Worm (Caenorhabditis elegans) whole organism, late embryonic: ENCODE measurements around the gene srd-16.

Experiments used
- F13H6.1 ChIP-seq: sonication (generic microtip); optimal IDR thresholded peaks from 2 replicates; lab custom pipeline; 2016; ENCODE audit warnings: missing genetic modification characterization, missing compliant biosample characterization
- T23F11.4 ChIP-seq: fragments of 200-800 bp; sonication (Bioruptor generic); optimal IDR thresholded peaks from 2 replicates; lab custom pipeline; 2018; ENCODE audit warnings: mild to moderate bottlenecking, missing genetic modification characterization, missing compliant biosample characterization
- Y22D7AL.16 ChIP-seq: sonication (generic microtip); optimal IDR thresholded peaks from 2 replicates; lab custom pipeline; 2016; ENCODE audit warnings: missing genetic modification characterization, missing compliant biosample characterization
- ahr-1 ChIP-seq: sonication (generic microtip); optimal IDR thresholded peaks from 2 replicates; lab custom pipeline; 2016; ENCODE audit warnings: missing genetic modification characterization, missing compliant biosample characterization
- ceh-14 ChIP-seq: sonication (generic microtip); optimal IDR thresholded peaks from 2 replicates; lab custom pipeline; 2016; ENCODE audit warnings: missing genotype, missing genetic modification characterization, missing compliant biosample characterization
- ceh-18 ChIP-seq: sonication (generic microtip); optimal IDR thresholded peaks from 2 replicates; lab custom pipeline; 2016; ENCODE audit warnings: missing genetic modification characterization, missing compliant biosample characterization
- ceh-22 ChIP-seq: sonication (generic microtip); optimal IDR thresholded peaks from 2 replicates; lab custom pipeline; 2017; ENCODE audit warnings: missing biosample characterization, missing genetic modification characterization
- ceh-45 ChIP-seq: fragments of 200-800 bp; sonication (Bioruptor generic); IDR thresholded peaks from 2 replicates; pipeline ENCODE4 v1.3.6; 2022; ENCODE audit warnings: missing genetic modification reagents, missing genetic modification characterization, missing compliant biosample characterization
- elt-2 ChIP-seq: sonication (generic microtip); optimal IDR thresholded peaks from 2 replicates; lab custom pipeline; 2016; ENCODE audit warnings: missing genetic modification reagents, missing genetic modification characterization, missing compliant biosample characterization
- eyg-1 ChIP-seq: sonication (generic microtip); optimal IDR thresholded peaks from 2 replicates; lab custom pipeline; 2016; ENCODE audit warnings: missing genotype, missing genetic modification characterization, missing compliant biosample characterization
- fax-1 ChIP-seq: sonication (generic microtip); optimal IDR thresholded peaks from 2 replicates; lab custom pipeline; 2016; ENCODE audit warnings: missing genotype, missing genetic modification characterization, missing compliant biosample characterization
- fkh-10 ChIP-seq: fragments of 150-350 bp; optimal IDR thresholded peaks from 2 replicates; lab custom pipeline; 2014; ENCODE audit warnings: missing biosample characterization, missing genetic modification reagents, missing genetic modification characterization
- fkh-6 ChIP-seq: sonication (generic microtip); optimal IDR thresholded peaks from 2 replicates; lab custom pipeline; 2016; ENCODE audit warnings: missing genetic modification characterization, missing compliant biosample characterization
- gmeb-2 ChIP-seq: sonication (generic microtip); optimal IDR thresholded peaks from 2 replicates; lab custom pipeline; 2016; ENCODE audit warnings: missing genetic modification characterization, inconsistent platforms, missing compliant biosample characterization
- hlh-30 ChIP-seq: sonication (generic microtip); optimal IDR thresholded peaks from 2 replicates; lab custom pipeline; 2017; ENCODE audit warnings: antibody characterized with exemption, missing genetic modification characterization, missing compliant biosample characterization; ENCODE audit not compliant: insufficient read depth
- hlh-6 ChIP-seq: sonication (generic microtip); optimal IDR thresholded peaks from 2 replicates; lab custom pipeline; 2016; ENCODE audit warnings: missing genotype, missing genetic modification characterization, missing compliant biosample characterization
- hlh-8 ChIP-seq: sonication (generic microtip); optimal IDR thresholded peaks from 2 replicates; lab custom pipeline; 2016; ENCODE audit warnings: missing genotype, missing genetic modification characterization, missing compliant biosample characterization
- lim-6 ChIP-seq: sonication (generic microtip); optimal IDR thresholded peaks from 2 replicates; lab custom pipeline; 2016; ENCODE audit warnings: missing genetic modification characterization, missing compliant biosample characterization
- madf-2 ChIP-seq: sonication (generic microtip); optimal IDR thresholded peaks from 2 replicates; lab custom pipeline; 2017; ENCODE audit warnings: missing genetic modification characterization, missing compliant biosample characterization
- mec-3 ChIP-seq: sonication (generic microtip); optimal IDR thresholded peaks from 2 replicates; lab custom pipeline; 2016; ENCODE audit warnings: borderline replicate concordance, missing genetic modification characterization, missing compliant biosample characterization
- nfya-1 ChIP-seq: sonication (generic microtip); optimal IDR thresholded peaks from 2 replicates; lab custom pipeline; 2017; ENCODE audit warnings: missing genetic modification characterization, mild to moderate bottlenecking, missing compliant biosample characterization, antibody characterized with exemption, moderate library complexity
- npax-4 ChIP-seq: sonication (generic microtip); optimal IDR thresholded peaks from 2 replicates; lab custom pipeline; 2016; ENCODE audit warnings: missing genetic modification characterization, missing compliant biosample characterization
- pat-9 ChIP-seq: fragments of 200-800 bp; sonication (Bioruptor generic); optimal IDR thresholded peaks from 2 replicates; lab custom pipeline; 2018; ENCODE audit warnings: mild to moderate bottlenecking, missing genetic modification characterization, moderate library complexity, missing compliant biosample characterization
- pax-1 ChIP-seq: fragments of 150-350 bp; optimal IDR thresholded peaks from 2 replicates; lab custom pipeline; 2014; ENCODE audit warnings: missing biosample characterization, missing genetic modification characterization
- pha-2 ChIP-seq: sonication (generic microtip); optimal IDR thresholded peaks from 2 replicates; lab custom pipeline; 2017; ENCODE audit warnings: mild to moderate bottlenecking, missing genetic modification characterization, missing compliant biosample characterization
- pha-4 ChIP-seq: fragments of 150-350 bp; optimal IDR thresholded peaks from 2 replicates; lab custom pipeline; 2018; ENCODE audit warnings: missing biosample characterization, missing genetic modification reagents, missing genetic modification characterization
- pqm-1 ChIP-seq: sonication (generic microtip); optimal IDR thresholded peaks from 2 replicates; lab custom pipeline; 2016; ENCODE audit warnings: missing genetic modification characterization, missing compliant biosample characterization
- pros-1 ChIP-seq: fragments of 150-350 bp; optimal IDR thresholded peaks from 2 replicates; lab custom pipeline; 2014; ENCODE audit warnings: missing biosample characterization, missing genetic modification reagents, missing genetic modification characterization
- rnt-1 ChIP-seq: sonication (generic microtip); optimal IDR thresholded peaks from 2 replicates; lab custom pipeline; 2016; ENCODE audit warnings: missing genetic modification characterization, missing compliant biosample characterization
- sox-2 ChIP-seq: fragments of 200-800 bp; sonication (Bioruptor generic); IDR thresholded peaks from 2 replicates; pipeline ENCODE4 v1.3.6; 2022; ENCODE audit warnings: missing genetic modification reagents, missing genetic modification characterization, missing compliant biosample characterization
- sox-4 ChIP-seq: sonication (generic microtip); optimal IDR thresholded peaks from 2 replicates; lab custom pipeline; 2017; ENCODE audit warnings: mild to moderate bottlenecking, missing genetic modification characterization, inconsistent platforms, missing compliant biosample characterization
- tbx-2 ChIP-seq: sonication (generic microtip); optimal IDR thresholded peaks from 2 replicates; lab custom pipeline; 2016; ENCODE audit warnings: missing genetic modification characterization, missing compliant biosample characterization
- ttx-3 ChIP-seq: sonication (generic microtip); optimal IDR thresholded peaks from 2 replicates; lab custom pipeline; 2016; ENCODE audit warnings: missing genetic modification reagents, missing genetic modification characterization, missing compliant biosample characterization
- unc-3 ChIP-seq, 2 experiments: fragments of 200-800 bp in 1 of 2; sonication (Bioruptor generic) in 1 of 2; sonication (generic microtip) in 1 of 2; conservative IDR thresholded peaks in 1 of 2; optimal IDR thresholded peaks in 1 of 2; 2 replicates each; pipeline versions ENCODE4 v1.3.6 to Lab custom; 2016 to 2022; ENCODE audit warnings: missing compliant biosample characterization in 2 of 2, missing genetic modification characterization in 2 of 2, missing genetic modification reagents in 1 of 2
- unc-42 ChIP-seq: sonication (generic microtip); optimal IDR thresholded peaks from 2 replicates; lab custom pipeline; 2016; ENCODE audit warnings: missing genotype, missing genetic modification characterization, missing compliant biosample characterization
- unc-55 ChIP-seq: sonication (generic microtip); optimal IDR thresholded peaks from 2 replicates; lab custom pipeline; 2017; ENCODE audit warnings: missing biosample characterization, missing genetic modification reagents, missing genetic modification characterization
- zip-5 ChIP-seq: sonication (generic microtip); optimal IDR thresholded peaks from 2 replicates; lab custom pipeline; 2016; ENCODE audit warnings: missing genetic modification characterization, missing compliant biosample characterization

The srd-16 gene

ce11 chrV:5930588-5930987, 30.7 kb upstream of the srd-16 start, which contains the start of gene galt-1:
Gene galt-1 (plus strand): TSS chrV:5930905.
- TF ChIP-seq elt-2: peak; percentile 55
- no peak for TF ChIP-seq pax-1 (tag; lab: Kevin White, UChicago)

ce11 chrV:5928006-5928405, 28.2 kb upstream of the srd-16 start:
- TF ChIP-seq ceh-45 (GFP tag; lab: Robert Waterston, UW) (no peak), ceh-14 (no peak), ahr-1 (tag; lab: Kevin White, UChicago) (no peak), fkh-6 (tag; lab: Kevin White, UChicago) (no peak), pros-1 (tag; lab: Kevin White, UChicago) (no peak), eyg-1 (tag; lab: Kevin White, UChicago) (no peak), hlh-6 (tag; lab: Kevin White, UChicago) (no peak), ceh-22 (tag; lab: Kevin White, UChicago) (no peak), npax-4 (tag; lab: Kevin White, UChicago) (no peak), hlh-8 (tag; lab: Kevin White, UChicago) (no peak)

ce11 chrV:5927347-5927746, 27.5 kb upstream of the srd-16 start, which contains the start of gene srsx-17:
Gene srsx-17 (plus strand): TSS chrV:5927647.
- TF ChIP-seq hlh-30 (tag; lab: Kevin White, UChicago) (no peak), unc-42 (tag; lab: Kevin White, UChicago) (no peak), elt-2 (no peak), T23F11.4 (GFP tag; lab: Kevin White, UChicago) (no peak), fax-1 (tag; lab: Kevin White, UChicago) (no peak), mec-3 (tag; lab: Kevin White, UChicago) (no peak), rnt-1 (no peak), F13H6.1 (tag; lab: Kevin White, UChicago) (no peak), pat-9 (no peak), tbx-2 (no peak), Y22D7AL.16 (no peak), sox-4 (tag; lab: Kevin White, UChicago) (no peak), eyg-1 (tag; lab: Kevin White, UChicago) (no peak), hlh-6 (tag; lab: Kevin White, UChicago) (no peak), unc-3 (GFP tag; conservative IDR thresholded peaks at IDR 0.05; lab: Robert Waterston, UW) (no peak), unc-3 (tag; optimal IDR thresholded peaks at IDR 0.05; lab: Kevin White, UChicago) (no peak)

- TF ChIP-seq fkh-6 (tag; lab: Kevin White, UChicago): no peak
- no peak for TF ChIP-seq pha-4
- TF ChIP-seq madf-2 (tag; lab: Kevin White, UChicago): no peak
- TF ChIP-seq lim-6: no peak
- TF ChIP-seq zip-5 (tag; lab: Kevin White, UChicago): no peak
- no peak for TF ChIP-seq elt-2
- no peak for TF ChIP-seq pqm-1
- no peak for TF ChIP-seq pha-2 (tag; lab: Kevin White, UChicago)
- TF ChIP-seq nfya-1 (tag; lab: Kevin White, UChicago): no peak
- no peak for TF ChIP-seq unc-55 (GFP tag; lab: Kevin White, UChicago)
- no peak for TF ChIP-seq gmeb-2 (tag; lab: Kevin White, UChicago)
- TF ChIP-seq ttx-3 (tag; lab: Kevin White, UChicago): no peak
- TF ChIP-seq sox-2 (GFP tag; lab: Robert Waterston, UW): no peak
- TF ChIP-seq fkh-10 (GFP tag; lab: Kevin White, UChicago): no peak
- no peak for TF ChIP-seq ceh-18 (tag; lab: Kevin White, UChicago)
These were observed 22.4 kb upstream of the srd-16 start, which contains the start of gene srsx-18 for ce11 chrV:5922236-5922635. Gene srsx-18 (plus strand): TSS chrV:5922536.
